Fruit fly (Drosophila melanogaster): Measurements from ENCODE around the gene CG5455.

DNA sequence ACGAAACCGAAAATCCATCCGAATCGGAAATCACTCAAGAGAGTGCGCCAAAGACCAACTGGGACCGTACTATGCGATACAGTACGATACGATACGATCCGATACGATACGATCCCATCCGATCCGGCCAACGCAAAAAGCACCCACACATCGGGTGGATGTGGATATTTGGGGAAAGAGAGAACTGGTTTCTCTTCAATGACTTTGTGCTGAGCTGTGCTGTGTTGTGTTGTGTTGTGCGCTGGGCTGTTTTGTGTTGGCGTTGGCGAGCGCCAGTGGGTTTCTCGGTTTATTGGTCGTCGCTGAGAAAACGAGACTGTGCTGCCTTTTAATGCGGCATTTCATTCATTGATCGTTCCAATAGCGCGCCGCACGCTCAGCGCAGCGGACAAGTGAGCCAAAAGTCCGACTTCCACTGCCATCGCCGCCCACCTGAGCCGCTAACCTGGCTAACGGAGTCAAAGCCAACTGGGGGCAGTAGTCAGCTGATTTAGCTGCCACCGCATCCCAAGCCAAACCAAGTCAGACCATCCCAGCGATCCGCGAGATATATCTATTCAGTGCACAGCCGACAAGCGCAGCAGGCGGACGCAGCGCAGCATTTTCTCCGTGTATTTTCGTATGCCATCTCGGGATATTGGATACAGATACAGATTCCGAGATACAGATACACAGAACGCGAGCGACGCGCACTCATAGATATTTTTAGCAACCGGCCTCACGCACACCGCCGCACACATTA is 20.7 kb upstream of the CG5455 start, which contains the start of gene tx:
- peak; percentile 46 for TF ChIP-seq ovo (GFP tag; optimal IDR thresholded peaks at IDR 0.05)
- TF ChIP-seq CG14711 (tag; optimal IDR thresholded peaks at IDR 0.05), result no peak
- TF ChIP-seq CG12768 (GFP tag; optimal IDR thresholded peaks at IDR 0.05), result no peak
- peak; percentile 35 for TF ChIP-seq cic (GFP tag; optimal IDR thresholded peaks at IDR 0.05)
- no peak for TF ChIP-seq CG1620 (GFP tag; optimal IDR thresholded peaks at IDR 0.05)
- TF ChIP-seq CG7101 (tag; optimal IDR thresholded peaks at IDR 0.05), result no peak
- no peak for TF ChIP-seq toe (GFP tag; optimal IDR thresholded peaks at IDR 0.05)
- TF ChIP-seq Hr96 (GFP tag; optimal IDR thresholded peaks at IDR 0.05), result no peak
- TF ChIP-seq Clk (GFP tag; optimal IDR thresholded peaks at IDR 0.05), result no peak
- no peak for TF ChIP-seq CG7045 (GFP tag; optimal IDR thresholded peaks at IDR 0.05)
- TF ChIP-seq kay (GFP tag; ENCODE audit: borderline replicate concordance), result no peak
- TF ChIP-seq CG5204 (GFP tag; optimal IDR thresholded peaks at IDR 0.05), result no peak
- TF ChIP-seq CG11617 (GFP tag; optimal IDR thresholded peaks at IDR 0.05), result no peak
- no peak for TF ChIP-seq tj (GFP tag; optimal IDR thresholded peaks at IDR 0.05)

Measured in whole organism, adult.